Fruit fly (Drosophila melanogaster): ENCODE results near the gene TwdlC.

Gene TwdlC

dm6 chr3R:27005338-27005737 lies 10.7 kb downstream of the TwdlC start, which contains the start of gene CG6296:
Gene CG6296, minus strand, starts transcription at chr3R:27005469.
- TF ChIP-seq noc (tag; optimal IDR thresholded peaks at IDR 0.05), result no peak

dm6 chr3R:27007022-27007421 lies 12.4 kb downstream of the TwdlC start, which contains the start of gene CG6295:
Gene CG6295, minus strand, starts transcription at chr3R:27007055.
- no peak for TF ChIP-seq noc (tag; optimal IDR thresholded peaks at IDR 0.05)

dm6 chr3R:27018187-27018586 lies 23.6 kb downstream of the TwdlC start, which contains the start of gene CG17192:
Gene CG17192, minus strand, starts transcription at chr3R:27018287.
- no peak for TF ChIP-seq noc (tag; optimal IDR thresholded peaks at IDR 0.05)

dm6 chr3R:27019701-27020172 lies 25.1 kb downstream of the TwdlC start, which contains the start of gene CG17191:
Gene CG17191, minus strand, starts transcription at chr3R:27019751.
- TF ChIP-seq noc (tag; optimal IDR thresholded peaks at IDR 0.05), result peak; percentile 72

dm6 chr3R:27021278-27021677 lies 26.6 kb downstream of the TwdlC start, which contains the start of gene CG6283:
Gene CG6283, minus strand, starts transcription at chr3R:27021378.
- no peak for TF ChIP-seq noc (tag; optimal IDR thresholded peaks at IDR 0.05)

- TF ChIP-seq noc (tag; optimal IDR thresholded peaks at IDR 0.05), result no peak
These were observed 28.5 kb downstream of the TwdlC start, which contains the start of gene CG6277 for dm6 chr3R:27023117-27023516. Gene CG6277, minus strand, starts transcription at chr3R:27023217.

DNA sequence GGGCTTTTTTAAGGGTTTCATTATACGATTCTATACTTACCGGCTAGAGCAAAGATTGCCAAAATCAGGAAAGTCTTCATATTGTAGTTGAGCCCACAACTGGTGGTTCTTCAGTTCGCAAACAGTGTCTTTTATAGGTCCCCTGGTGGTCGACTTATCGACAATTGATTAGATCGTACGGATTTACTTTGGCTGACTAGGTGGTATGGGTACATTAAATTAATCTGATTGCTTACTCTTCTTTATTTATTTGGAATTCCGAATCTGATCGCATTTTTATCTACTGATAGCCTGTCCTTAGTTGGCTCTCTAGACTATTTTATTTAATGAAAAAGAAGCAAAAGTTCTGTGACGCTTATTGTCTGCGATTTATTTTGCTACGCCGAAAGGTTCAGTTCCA lies 31.4 kb downstream of the TwdlC start, which contains the start of gene CG6271:
TSS of gene CG6271 (minus strand) at position 101 of the 400 bp plus-strand sequence.
- no peak for TF ChIP-seq noc (tag; optimal IDR thresholded peaks at IDR 0.05)

dm6 chr3R:27033935-27034334 lies 39.3 kb downstream of the TwdlC start:
- no peak for TF ChIP-seq noc (tag; optimal IDR thresholded peaks at IDR 0.05)

dm6 chr3R:27040044-27040443 lies 45.4 kb downstream of the TwdlC start:
- no peak for TF ChIP-seq noc (tag; optimal IDR thresholded peaks at IDR 0.05)
